Fruit fly (Drosophila melanogaster) S2 (cell line): ENCODE results near the gene Pde6.

ENCODE experiments used
- CG8478 ChIP-seq: fragments of >200 bp; optimal IDR thresholded peaks from 2 replicates; lab custom pipeline; 2018
- CTCF ChIP-seq, 2 experiments: fragments of >200 bp; optimal IDR thresholded peaks; 2 replicates each; lab custom pipeline; 2018

Gene Pde6

DNA sequence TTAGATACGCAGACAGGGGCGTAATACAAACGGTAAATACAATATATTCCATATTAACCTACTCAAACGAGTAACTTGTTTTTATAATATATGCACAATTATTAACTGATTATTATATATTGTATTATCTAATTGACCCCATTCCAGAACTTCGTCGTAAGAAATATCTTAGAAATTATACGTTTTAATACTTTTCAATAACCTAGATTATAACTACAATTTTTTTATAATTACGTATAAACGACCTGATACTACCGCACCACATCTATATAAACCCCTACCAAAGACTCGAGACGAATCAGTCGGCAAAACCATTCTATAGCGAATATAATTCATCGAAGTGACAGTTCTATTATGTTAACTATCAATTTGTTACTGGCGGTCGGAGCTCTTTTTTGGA lies 37.4 kb downstream of the Pde6 start, which contains the start of gene Cyp313a1:
Gene Cyp313a1, plus strand, starts transcription at position 301 of the 400 bp plus-strand sequence.
- TF ChIP-seq CG8478 (no peak), CTCF (optimal IDR thresholded peaks at IDR 0.05; lab: Kevin White, UChicago) (no peak)

DNA sequence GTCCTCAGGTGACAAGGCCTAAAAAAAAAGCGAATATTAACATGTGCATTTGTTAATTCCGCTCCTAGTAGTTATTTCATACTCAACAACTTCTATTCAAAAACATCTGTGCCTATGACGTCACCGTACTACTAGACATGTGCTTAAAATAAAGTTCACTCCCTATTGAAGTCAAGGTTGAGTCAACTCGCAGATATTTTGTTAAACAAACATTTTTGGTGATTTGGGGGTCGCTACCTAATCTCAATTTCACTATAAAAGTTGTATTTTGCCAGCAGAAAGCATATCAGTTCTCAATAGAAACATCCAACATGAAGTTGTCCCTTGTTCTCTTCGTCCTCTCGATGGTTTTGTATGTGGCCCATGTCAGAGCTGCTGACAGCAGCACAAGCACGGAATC lies 41.4 kb downstream of the Pde6 start, which contains the start of gene CG34273:
Gene CG34273, plus strand, starts transcription at position 301 of the 400 bp plus-strand sequence.
- TF ChIP-seq CG8478 (no peak), CTCF (optimal IDR thresholded peaks at IDR 0.05; lab: Kevin White, UChicago) (no peak)

DNA sequence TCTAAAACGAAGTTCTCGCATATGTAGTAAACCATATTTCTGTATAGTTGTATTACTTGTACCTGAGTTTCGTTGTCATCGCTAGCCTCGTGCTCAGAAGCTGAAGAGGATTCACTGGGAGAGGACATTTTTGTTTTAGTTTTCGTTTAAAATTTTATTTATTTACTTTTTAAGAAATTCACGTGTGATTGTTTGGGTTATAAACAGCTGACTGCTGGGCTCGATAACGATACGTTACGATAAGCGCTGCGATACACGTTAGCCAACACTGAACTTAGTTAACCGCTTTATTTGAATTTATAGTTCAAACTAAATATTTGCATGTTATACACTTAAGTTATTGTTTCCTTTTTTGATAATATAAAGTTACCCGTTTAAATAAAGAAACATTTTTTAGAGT lies 44.7 kb downstream of the Pde6 start, which contains the start of gene CG8461:
Gene CG8461, minus strand, starts transcription at position 218 of the 400 bp plus-strand sequence.
- TF ChIP-seq CTCF (optimal IDR thresholded peaks at IDR 0.05; lab: Kevin White, UChicago): no peak
- TF ChIP-seq CG8478: no peak

DNA sequence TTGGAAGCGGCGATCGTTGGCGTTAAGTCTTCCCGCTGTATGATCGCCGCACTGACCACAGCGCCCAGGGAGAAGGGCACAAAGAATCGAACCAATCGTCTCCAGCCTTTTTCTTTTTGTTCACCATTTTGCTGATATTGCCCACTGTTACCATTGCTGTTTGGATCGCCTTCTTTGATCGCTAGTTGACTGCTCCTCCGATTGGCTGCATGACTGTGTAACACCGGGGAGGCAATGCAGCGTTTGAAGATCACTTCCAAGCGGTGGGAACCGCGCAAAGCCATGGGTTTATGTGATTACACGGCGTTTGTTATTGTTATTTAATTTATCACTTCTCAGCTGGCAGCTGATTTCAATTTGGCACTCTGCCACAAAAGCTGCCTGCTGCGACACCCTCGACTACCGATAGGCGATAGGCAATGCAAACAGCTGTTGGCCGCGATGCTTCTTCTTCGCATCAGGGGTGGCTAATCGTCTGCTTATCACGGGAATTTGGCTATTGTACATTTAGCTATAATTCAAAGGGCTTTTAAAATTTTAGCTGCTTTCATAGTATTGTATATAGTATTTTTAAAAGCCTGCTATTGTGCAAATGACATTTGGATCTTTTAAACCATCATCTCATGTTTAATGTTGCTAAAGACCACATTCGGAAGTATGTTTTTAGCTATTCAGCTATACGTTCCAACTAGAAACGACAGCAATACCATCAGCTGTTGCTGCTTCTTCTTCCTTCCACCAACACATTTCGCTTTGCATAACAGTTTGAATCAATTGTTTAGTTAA lies 46.8 kb downstream of the Pde6 start, which contains the start of the genes HtrA2 and mRpL11:
Gene HtrA2, minus strand, starts transcription at position 590 of the 786 bp plus-strand sequence.
Gene mRpL11, plus strand, starts transcription at position 716 of the 786 bp plus-strand sequence.
- TF ChIP-seq CTCF (optimal IDR thresholded peaks at IDR 0.05; lab: Kevin White, UChicago): peak; percentile 7 to 16
- TF ChIP-seq CG8478: no peak

DNA sequence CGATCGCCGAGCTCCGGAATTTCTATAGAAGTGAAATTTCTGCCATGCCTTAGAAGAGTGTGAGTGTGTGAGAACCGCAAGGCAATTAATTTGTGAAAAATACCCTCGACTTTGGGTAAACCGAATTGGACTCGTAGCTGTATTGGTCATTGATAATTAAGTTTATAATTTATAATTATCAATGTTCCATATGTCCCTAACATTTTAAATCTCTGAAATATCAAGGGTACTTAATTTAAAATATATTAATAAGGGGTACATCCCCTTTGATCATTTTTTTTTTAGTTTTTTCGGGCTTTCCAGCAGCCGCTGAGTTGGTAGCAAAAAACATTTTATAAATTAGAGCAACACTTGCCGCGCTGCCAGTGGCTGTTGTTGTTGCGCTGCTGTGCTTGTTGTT lies 53.0 kb downstream of the Pde6 start:
- TF ChIP-seq CG8478 (no peak), CTCF (optimal IDR thresholded peaks at IDR 0.05; lab: Kevin White, UChicago) (no peak)

DNA sequence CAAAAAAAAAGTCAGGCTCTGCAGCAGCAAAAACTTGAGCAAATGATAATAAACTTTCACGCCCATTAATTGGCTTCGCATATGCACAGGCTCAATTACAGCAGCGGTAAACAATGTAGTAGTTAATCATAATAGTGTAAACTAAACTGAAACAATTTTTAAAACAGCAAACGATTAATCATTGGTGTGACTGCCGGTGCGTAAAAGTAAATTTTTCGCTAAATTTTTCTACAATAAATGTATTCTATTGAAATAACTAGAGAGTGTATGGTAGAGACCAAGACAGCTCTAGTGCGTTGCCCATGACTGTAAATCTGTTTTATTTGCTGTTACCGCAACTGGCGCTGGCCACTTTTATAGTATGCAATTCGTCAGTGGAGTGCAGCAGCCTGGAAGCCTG lies 60.0 kb downstream of the Pde6 start:
- TF ChIP-seq CG8478 (no peak), CTCF (optimal IDR thresholded peaks at IDR 0.05; lab: Kevin White, UChicago) (no peak)

DNA sequence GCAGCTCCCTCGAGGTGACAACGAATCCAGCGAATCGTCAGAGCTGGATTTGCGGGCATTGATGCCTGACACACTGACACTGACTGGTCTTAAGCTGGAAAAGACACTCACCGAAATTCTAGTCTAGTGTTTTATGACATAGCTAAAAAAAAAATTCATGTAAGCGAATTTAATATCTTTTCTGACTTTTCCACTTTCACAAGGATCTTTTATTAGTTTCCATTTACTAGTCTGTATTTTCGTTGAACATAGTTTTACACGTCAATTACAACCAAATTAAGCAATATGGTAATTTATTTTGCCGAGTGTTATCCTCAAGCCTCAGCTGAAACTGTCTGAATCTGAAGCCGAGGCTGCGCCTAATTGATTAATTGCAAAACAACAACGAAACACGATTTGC lies 61.7 kb downstream of the Pde6 start:
- TF ChIP-seq CG8478 (no peak), CTCF (optimal IDR thresholded peaks at IDR 0.05; lab: Kevin White, UChicago) (no peak)

DNA sequence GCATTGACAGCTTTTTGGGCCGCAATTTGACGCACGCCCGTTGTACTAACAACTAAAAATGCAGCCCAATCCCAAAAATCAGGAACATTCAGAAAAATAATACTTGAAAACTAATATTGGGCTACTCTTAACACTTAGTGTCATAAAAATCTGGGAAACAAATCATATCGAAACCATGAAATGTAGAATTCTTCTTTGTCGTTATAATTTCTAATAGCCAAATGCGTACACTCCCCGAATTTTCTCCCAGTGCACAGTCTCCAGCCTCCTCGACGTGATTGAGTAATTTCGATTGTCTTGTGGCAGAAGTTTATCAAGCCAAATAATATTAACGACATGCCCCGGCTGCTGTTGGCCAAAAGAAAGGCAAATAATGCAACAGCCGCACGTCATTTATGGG lies 64.2 kb downstream of the Pde6 start:
- TF ChIP-seq CTCF (optimal IDR thresholded peaks at IDR 0.05; lab: Kevin White, UChicago) (no peak), CG8478 (no peak)

DNA sequence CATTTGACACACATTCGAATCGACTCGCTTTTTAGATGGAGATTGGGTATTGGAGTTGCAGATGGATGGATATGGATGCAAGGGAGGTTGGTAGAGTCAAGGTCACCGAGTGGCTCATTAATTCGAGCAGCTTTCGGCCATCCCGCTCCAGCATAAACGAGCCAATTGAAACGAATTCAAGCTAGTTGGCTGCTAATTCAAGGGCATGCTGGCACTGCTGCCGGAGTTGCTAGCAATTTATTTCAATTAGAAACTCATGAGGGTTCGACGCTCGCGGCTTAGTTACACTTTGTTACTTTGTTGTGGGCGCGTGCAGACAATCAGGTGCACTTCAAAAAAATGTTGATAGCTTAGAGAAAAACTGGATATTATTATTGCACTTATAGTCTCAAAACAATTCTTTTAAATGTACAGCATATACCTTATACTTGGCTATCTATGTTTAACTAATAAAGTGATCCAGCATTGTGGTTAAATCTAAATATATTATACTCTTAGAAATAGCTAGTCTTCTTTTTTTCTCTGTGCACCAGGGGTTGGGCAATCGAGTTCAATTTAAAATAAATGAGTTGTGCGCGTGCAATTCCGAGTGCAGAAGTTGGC lies 65.7 kb downstream of the Pde6 start:
- TF ChIP-seq CG8478: no peak
- no peak for TF ChIP-seq CTCF (optimal IDR thresholded peaks at IDR 0.05; lab: Kevin White, UChicago)

DNA sequence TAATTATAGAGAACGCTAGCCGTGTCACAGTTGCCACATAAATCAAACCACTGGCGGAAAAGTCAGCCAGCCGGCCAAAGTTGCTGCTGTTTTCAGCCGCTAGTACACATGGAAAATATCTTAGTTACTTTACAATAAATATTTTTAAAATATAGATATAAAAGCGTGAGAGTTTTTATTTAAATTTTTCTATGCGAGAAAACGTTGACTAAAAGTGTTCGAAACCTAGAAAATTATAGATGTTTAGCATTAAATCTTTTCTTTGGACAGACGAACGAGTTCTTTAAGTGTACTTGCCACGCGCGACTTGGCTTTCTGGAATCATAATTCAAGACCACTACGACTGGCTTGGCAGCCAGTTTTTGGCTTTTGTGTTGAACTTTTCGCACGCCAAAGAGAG lies 71.6 kb downstream of the Pde6 start:
- TF ChIP-seq CG8478 (no peak), CTCF (optimal IDR thresholded peaks at IDR 0.05; lab: Kevin White, UChicago) (no peak)

DNA sequence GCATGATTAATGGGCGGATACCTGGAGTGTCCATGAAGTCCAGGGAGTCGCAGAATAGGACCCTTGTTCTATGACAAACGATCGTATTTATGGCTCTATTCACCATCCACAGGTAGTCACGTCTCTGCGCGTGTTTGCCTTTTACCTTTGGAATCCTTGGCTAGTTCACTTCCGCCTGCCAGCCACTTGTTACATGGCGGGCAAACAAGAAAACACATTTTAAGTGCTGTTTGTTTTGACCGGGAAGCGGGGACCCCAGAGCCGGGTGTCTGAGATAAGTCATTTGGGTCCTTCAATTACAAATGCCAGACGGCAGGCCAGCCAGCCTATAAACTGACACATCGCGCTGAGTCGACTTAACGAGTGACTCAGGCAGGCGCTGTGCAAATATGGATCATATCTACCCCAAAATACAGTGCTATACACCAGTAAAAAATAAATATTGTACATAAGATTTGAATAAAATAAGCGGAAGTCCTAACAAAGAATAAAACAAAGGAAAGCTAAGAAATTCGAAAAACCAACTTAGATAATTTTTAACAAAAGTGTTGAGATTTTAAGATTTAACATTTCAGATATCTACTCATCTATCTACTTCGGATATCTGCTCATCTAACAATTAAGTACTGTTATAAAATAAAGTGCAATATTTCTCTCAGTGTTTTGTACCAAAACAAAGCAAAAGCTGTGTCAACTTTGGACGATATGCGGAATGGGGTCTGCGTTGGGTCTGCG lies 73.4 kb downstream of the Pde6 start:
- TF ChIP-seq CTCF (optimal IDR thresholded peaks at IDR 0.05; lab: Kevin White, UChicago) (no peak), CG8478 (no peak)

DNA sequence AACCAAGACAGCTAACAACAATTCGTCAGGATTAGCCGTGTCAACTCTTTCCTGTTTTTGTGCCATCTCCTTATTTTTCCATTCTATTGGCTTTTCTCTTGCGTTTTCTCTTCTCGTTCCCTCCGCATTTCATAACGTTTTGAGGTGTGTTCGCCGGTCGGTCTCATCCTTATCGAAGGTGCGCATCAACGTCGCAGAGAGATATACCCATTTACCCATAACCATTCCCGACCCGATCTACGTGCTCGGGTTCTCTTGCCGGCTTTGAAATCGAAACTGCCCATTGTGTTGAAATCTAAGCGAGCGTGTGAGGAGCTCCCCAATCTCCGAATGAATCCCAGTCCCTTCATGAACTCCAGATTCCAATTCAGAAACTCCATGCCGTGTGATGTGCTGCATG lies 75.1 kb downstream of the Pde6 start:
- TF ChIP-seq CTCF (optimal IDR thresholded peaks at IDR 0.05; lab: Kevin White, UChicago): no peak
- TF ChIP-seq CG8478: no peak

DNA sequence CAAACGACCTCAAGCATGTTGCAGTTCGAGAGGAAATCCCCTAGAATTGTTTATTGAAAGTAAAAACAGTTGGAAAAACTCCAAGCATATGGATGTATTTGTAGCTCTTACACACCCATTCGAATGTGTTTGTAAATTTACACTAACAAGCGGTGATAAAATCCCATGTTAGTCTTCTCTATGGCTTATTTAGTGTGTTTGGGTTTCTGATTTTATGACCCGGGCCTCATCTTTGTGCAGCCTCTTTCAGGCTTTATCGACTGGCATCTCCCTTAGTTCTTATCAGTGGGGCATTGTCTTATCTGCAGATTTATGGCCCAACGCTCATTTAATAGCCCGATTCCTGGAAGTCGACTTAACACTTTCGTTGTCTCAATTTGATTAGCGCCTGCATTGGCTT lies 76.1 kb downstream of the Pde6 start:
- TF ChIP-seq CG8478: no peak
- no peak for TF ChIP-seq CTCF (optimal IDR thresholded peaks at IDR 0.05; lab: Kevin White, UChicago)

DNA sequence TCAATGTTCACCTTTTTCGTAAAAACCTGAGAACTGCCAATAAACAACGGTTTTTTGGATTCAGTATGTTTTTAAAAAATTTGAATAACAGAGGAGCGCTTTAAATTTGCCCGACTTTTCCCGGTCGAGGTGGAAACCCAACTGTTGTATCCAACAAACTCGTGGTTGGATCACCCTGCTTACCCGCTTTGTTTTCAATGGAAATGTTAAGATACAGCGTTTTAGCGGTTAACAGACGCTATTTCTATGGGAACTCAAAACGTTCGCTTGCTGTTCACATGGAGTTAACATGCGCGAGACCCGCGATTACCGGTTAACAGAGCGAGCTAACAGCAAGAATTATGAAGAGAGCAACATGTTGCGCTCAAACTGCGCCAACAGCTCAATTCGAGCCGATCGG lies 76.5 kb downstream of the Pde6 start, which contains the start of gene cv-c:
Gene cv-c, minus strand, starts transcription at position 145 of the 400 bp plus-strand sequence.
- TF ChIP-seq CTCF (optimal IDR thresholded peaks at IDR 0.05; lab: Kevin White, UChicago) (no peak), CG8478 (no peak)

DNA sequence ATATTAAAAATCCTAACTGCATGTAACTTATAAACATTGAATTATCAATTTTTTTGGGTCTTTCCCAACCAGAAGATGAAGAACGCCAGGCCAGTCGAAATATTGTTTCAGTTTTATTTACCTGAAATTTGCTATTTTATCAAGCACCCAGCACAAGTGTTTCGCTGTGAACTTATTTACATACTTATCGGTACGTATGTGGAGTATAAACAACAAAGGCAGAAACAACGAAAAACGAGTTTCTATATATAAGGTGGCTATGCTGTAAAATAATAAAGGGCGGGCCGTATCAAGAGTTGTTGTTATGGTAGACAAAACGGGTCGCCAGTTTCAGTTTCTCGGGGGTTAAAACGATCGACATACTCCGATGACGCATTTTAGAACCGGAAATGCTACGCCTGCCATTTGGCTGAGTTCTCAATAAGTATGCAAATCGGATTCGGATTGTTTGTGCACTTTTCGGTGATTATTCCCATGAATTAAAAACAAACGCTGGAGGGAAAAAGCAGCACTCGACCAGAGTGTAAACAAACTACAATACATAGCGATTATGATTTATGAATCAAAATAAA lies 78.4 kb downstream of the Pde6 start:
- no peak for TF ChIP-seq CG8478
- no peak for TF ChIP-seq CTCF (optimal IDR thresholded peaks at IDR 0.05; lab: Kevin White, UChicago)
